Worm (Caenorhabditis elegans): ENCODE data around the gene C06B3.7.

The C06B3.7 gene

ce11 chrV:13918341-13918740 is 8.9 kb downstream of the C06B3.7 start, which contains the start of gene str-250:
str-250 (plus strand) TSS chrV:13918641.
- TF ChIP-seq lsy-2 (tag; optimal IDR thresholded peaks at IDR 0.05) (no peak), nhr-84 (tag; optimal IDR thresholded peaks at IDR 0.05) (no peak), ztf-4 (tag; optimal IDR thresholded peaks at IDR 0.05) (no peak), lin-13 (GFP tag; optimal IDR thresholded peaks at IDR 0.05) (no peak), ceh-90 (tag; optimal IDR thresholded peaks at IDR 0.05) (no peak), nhr-237 (tag; optimal IDR thresholded peaks at IDR 0.05) (no peak), lin-14 (GFP tag; optimal IDR thresholded peaks at IDR 0.05) (no peak), snpc-4 (tag; optimal IDR thresholded peaks at IDR 0.05) (no peak), C34B4.2 (tag; optimal IDR thresholded peaks at IDR 0.05) (no peak), nhr-20 (tag; optimal IDR thresholded peaks at IDR 0.05) (no peak), nhr-85 (tag) (no peak), fkh-10 (GFP tag; optimal IDR thresholded peaks at IDR 0.05) (no peak), tlp-1 (tag; optimal IDR thresholded peaks at IDR 0.05) (no peak), tbx-2 (tag; optimal IDR thresholded peaks at IDR 0.05) (no peak), mep-1 (tag; optimal IDR thresholded peaks at IDR 0.05) (no peak), fkh-8 (tag; optimal IDR thresholded peaks at IDR 0.05) (no peak), pqm-1 (tag; optimal IDR thresholded peaks at IDR 0.05) (no peak), elt-3 (tag; optimal IDR thresholded peaks at IDR 0.05) (no peak), nhr-28 (tag; optimal IDR thresholded peaks at IDR 0.05) (no peak)

ce11 chrV:13920730-13921129 is 11.2 kb downstream of the C06B3.7 start, which contains the start of gene srx-42:
srx-42 (plus strand) TSS chrV:13921030.
- no peak for TF ChIP-seq grh-1 (GFP tag; IDR thresholded peaks at IDR 0.05)
- TF ChIP-seq dpl-1 (GFP tag; optimal IDR thresholded peaks at IDR 0.05), result no peak
- no peak for TF ChIP-seq jun-1 (tag; optimal IDR thresholded peaks at IDR 0.05)
- TF ChIP-seq ceh-90 (tag; optimal IDR thresholded peaks at IDR 0.05), result no peak

- TF ChIP-seq nhr-237 (tag; optimal IDR thresholded peaks at IDR 0.05), result no peak
- no peak for TF ChIP-seq egl-13 (tag; optimal IDR thresholded peaks at IDR 0.05)
- no peak for TF ChIP-seq lir-3 (tag; optimal IDR thresholded peaks at IDR 0.05; ENCODE audit: poor library complexity)
- no peak for TF ChIP-seq swsn-7 (tag; optimal IDR thresholded peaks at IDR 0.05)
- TF ChIP-seq xbp-1 (tag; optimal IDR thresholded peaks at IDR 0.05), result no peak
- no peak for TF ChIP-seq lin-14 (GFP tag; optimal IDR thresholded peaks at IDR 0.05)
Measured at ce11 chrV:13923851-13924250, 14.4 kb downstream of the C06B3.7 start, which contains the start of gene srxa-11. srxa-11 (plus strand) TSS chrV:13924151.

- no peak for TF ChIP-seq ztf-11 (tag; optimal IDR thresholded peaks at IDR 0.05)
- TF ChIP-seq xbp-1 (tag; optimal IDR thresholded peaks at IDR 0.05), result no peak
- no peak for TF ChIP-seq ceh-90 (tag; optimal IDR thresholded peaks at IDR 0.05)
- no peak for TF ChIP-seq aly-2 (tag; optimal IDR thresholded peaks at IDR 0.05)
- TF ChIP-seq unc-86 (tag; optimal IDR thresholded peaks at IDR 0.05), result no peak
- TF ChIP-seq unc-130 (tag; optimal IDR thresholded peaks at IDR 0.05), result no peak
- TF ChIP-seq lir-3 (tag; optimal IDR thresholded peaks at IDR 0.05; ENCODE audit: poor library complexity), result no peak
Measured at ce11 chrV:13926398-13926797, 16.9 kb downstream of the C06B3.7 start, which contains the start of gene srxa-12. srxa-12 (plus strand) TSS chrV:13926698.

ce11 chrV:13929503-13929902 is 20.0 kb downstream of the C06B3.7 start, which contains the start of gene srxa-13:
srxa-13 (plus strand) TSS chrV:13929803.
- no peak for TF ChIP-seq blmp-1 (tag; optimal IDR thresholded peaks at IDR 0.05)
- TF ChIP-seq sox-4 (tag; optimal IDR thresholded peaks at IDR 0.05), result no peak
- no peak for TF ChIP-seq ces-1 (GFP tag; optimal IDR thresholded peaks at IDR 0.05)
- TF ChIP-seq ztf-11 (tag; optimal IDR thresholded peaks at IDR 0.05), result no peak
- TF ChIP-seq isw-1 (GFP tag; IDR thresholded peaks at IDR 0.05), result no peak
- TF ChIP-seq tbx-2 (tag; optimal IDR thresholded peaks at IDR 0.05), result no peak
- TF ChIP-seq lsy-2 (tag; optimal IDR thresholded peaks at IDR 0.05), result no peak
- no peak for TF ChIP-seq snu-23 (GFP tag; optimal IDR thresholded peaks at IDR 0.05)
- no peak for TF ChIP-seq nhr-28 (tag; optimal IDR thresholded peaks at IDR 0.05)
- no peak for TF ChIP-seq sup-37 (GFP tag; optimal IDR thresholded peaks at IDR 0.05)
- TF ChIP-seq ztf-4 (tag; optimal IDR thresholded peaks at IDR 0.05), result no peak
- TF ChIP-seq F16B12.6 (tag; optimal IDR thresholded peaks at IDR 0.05), result no peak
- TF ChIP-seq lin-14 (GFP tag; optimal IDR thresholded peaks at IDR 0.05), result no peak
- no peak for TF ChIP-seq jun-1 (tag; optimal IDR thresholded peaks at IDR 0.05)

Measured in whole organism, L1 larva.